Fruit fly (Drosophila melanogaster) whole organism, wandering third instar larva: ENCODE data around the gene CG7914.

Experiments used
- Abd-B ChIP-seq: fragments of >200 bp; optimal IDR thresholded peaks from 2 replicates; lab custom pipeline; 2017; ENCODE audit warnings: missing biosample characterization, missing genetic modification characterization
- CG32264 ChIP-seq: fragments of 200-800 bp; sonication (Bioruptor generic); optimal IDR thresholded peaks from 2 replicates; lab custom pipeline; 2016; ENCODE audit warnings: missing biosample characterization, missing genetic modification characterization
- CrebA ChIP-seq: fragments of 200-800 bp; sonication (Bioruptor generic); optimal IDR thresholded peaks from 2 replicates; lab custom pipeline; 2016; ENCODE audit warnings: missing biosample characterization, mild to moderate bottlenecking, missing genetic modification characterization, borderline replicate concordance
- Dfd ChIP-seq: fragments of >200 bp; optimal IDR thresholded peaks from 2 replicates; lab custom pipeline; 2017; ENCODE audit warnings: missing biosample characterization, missing genetic modification characterization
- Hnf4 ChIP-seq: fragments of 200-800 bp; sonication (Bioruptor generic); optimal IDR thresholded peaks from 2 replicates; lab custom pipeline; 2016; ENCODE audit warnings: missing biosample characterization, mild to moderate bottlenecking, missing genetic modification characterization
- Hr78 ChIP-seq: fragments of >200 bp; optimal IDR thresholded peaks from 2 replicates; lab custom pipeline; 2017; ENCODE audit warnings: missing biosample characterization, missing genetic modification characterization
- Jra ChIP-seq: sonication (Bioruptor generic); optimal IDR thresholded peaks from 2 replicates; lab custom pipeline; 2016; ENCODE audit warnings: missing biosample characterization, missing genetic modification characterization
- Mio ChIP-seq: sonication (Bioruptor generic); optimal IDR thresholded peaks from 2 replicates; lab custom pipeline; 2016; ENCODE audit warnings: missing biosample characterization, missing genetic modification characterization
- N ChIP-seq: fragments of >200 bp; optimal IDR thresholded peaks from 2 replicates; lab custom pipeline; 2018; ENCODE audit warnings: missing biosample characterization, missing external identifiers, missing genetic modification characterization
- OdsH ChIP-seq: fragments of 200-800 bp; sonication (Bioruptor generic); optimal IDR thresholded peaks from 2 replicates; lab custom pipeline; 2016; ENCODE audit warnings: missing biosample characterization, mild to moderate bottlenecking, missing genetic modification characterization
- Rel ChIP-seq, 2 experiments: fragments of 200-800 bp; sonication (Bioruptor generic) in 1 of 2; optimal IDR thresholded peaks; 2 replicates in 1 of 2; 3 replicates in 1 of 2; lab custom pipeline; 2016 to 2019; ENCODE audit warnings: mild to moderate bottlenecking in 2 of 2, missing biosample characterization in 2 of 2, missing genetic modification characterization in 2 of 2, moderate library complexity in 1 of 2
- Sp1 ChIP-seq: fragments of 200-800 bp; sonication (Bioruptor generic); optimal IDR thresholded peaks from 3 replicates; lab custom pipeline; 2019; ENCODE audit warnings: missing biosample characterization, mild to moderate bottlenecking, missing genetic modification characterization, moderate library complexity
- Vsx2 ChIP-seq: fragments of 200-300, 225-300 bp; sonication (Bioruptor generic); optimal IDR thresholded peaks from 2 replicates; lab custom pipeline; 2018; ENCODE audit warnings: missing biosample characterization, missing genetic modification characterization; ENCODE audit not compliant: partially characterized antibody
- br ChIP-seq: fragments of 200-800 bp; sonication (Bioruptor generic); optimal IDR thresholded peaks from 2 replicates; lab custom pipeline; 2016; ENCODE audit warnings: missing biosample characterization, missing genetic modification characterization
- brk ChIP-seq: fragments of 200-800 bp; sonication (Bioruptor generic); optimal IDR thresholded peaks from 2 replicates; lab custom pipeline; 2016; ENCODE audit warnings: missing biosample characterization, mild to moderate bottlenecking, missing genetic modification characterization
- dl ChIP-seq, 2 experiments: fragments of 175-275, 200-275 bp in 1 of 2; fragments of 200-275 bp in 1 of 2; sonication (Bioruptor generic); optimal IDR thresholded peaks; lab custom pipeline; 2018; ENCODE audit warnings: mild to moderate bottlenecking in 2 of 2, missing biosample characterization in 2 of 2, missing genetic modification characterization in 2 of 2, moderate library complexity in 2 of 2; ENCODE audit not compliant: partially characterized antibody in 2 of 2, insufficient read depth in 1 of 2
- dmrt93B ChIP-seq: fragments of 200-800 bp; sonication (Bioruptor generic); optimal IDR thresholded peaks from 2 replicates; lab custom pipeline; 2018; ENCODE audit warnings: missing biosample characterization, mild to moderate bottlenecking, missing genetic modification characterization
- dsf ChIP-seq: sonication (Bioruptor generic); optimal IDR thresholded peaks from 2 replicates; lab custom pipeline; 2016; ENCODE audit warnings: missing biosample characterization, missing genetic modification characterization, borderline replicate concordance
- ey ChIP-seq: fragments of 200-800 bp; sonication (Bioruptor generic); optimal IDR thresholded peaks from 2 replicates; lab custom pipeline; 2016; ENCODE audit warnings: missing biosample characterization, missing genetic modification characterization
- foxo ChIP-seq, 2 experiments: fragments of 200-800 bp; sonication (Bioruptor generic); optimal IDR thresholded peaks; 2 replicates in 1 of 2; 3 replicates in 1 of 2; lab custom pipeline; 2016 to 2017; ENCODE audit warnings: missing biosample characterization in 2 of 2, missing genetic modification characterization in 2 of 2
- fru ChIP-seq: fragments of 200-800 bp; sonication (Bioruptor generic); optimal IDR thresholded peaks from 3 replicates; lab custom pipeline; 2016; ENCODE audit warnings: missing biosample characterization, mild to moderate bottlenecking, missing genetic modification characterization
- h ChIP-seq: fragments of 200-800 bp; sonication (Bioruptor generic); optimal IDR thresholded peaks from 3 replicates; lab custom pipeline; 2016; ENCODE audit warnings: missing biosample characterization, mild to moderate bottlenecking, missing genetic modification characterization
- jim ChIP-seq: fragments of 175-275, 200-325 bp; sonication (Bioruptor generic); optimal IDR thresholded peaks from 2 replicates; lab custom pipeline; 2016; ENCODE audit warnings: missing biosample characterization, mild to moderate bottlenecking, missing genetic modification characterization
- pan ChIP-seq: fragments of >200 bp; optimal IDR thresholded peaks from 2 replicates; lab custom pipeline; 2017
- psq ChIP-seq: fragments of 200-800 bp; sonication (Bioruptor generic); optimal IDR thresholded peaks from 3 replicates; lab custom pipeline; 2017; ENCODE audit warnings: missing biosample characterization, mild to moderate bottlenecking, missing genetic modification characterization, moderate library complexity
- rgr ChIP-seq: fragments of 200-800 bp; sonication (Bioruptor generic); optimal IDR thresholded peaks from 3 replicates; lab custom pipeline; 2016; ENCODE audit warnings: missing biosample characterization, mild to moderate bottlenecking, missing genetic modification characterization
- sv ChIP-seq: fragments of 200-800 bp; sonication (Bioruptor generic); optimal IDR thresholded peaks from 3 replicates; lab custom pipeline; 2016; ENCODE audit warnings: missing biosample characterization, missing genetic modification characterization
- tai ChIP-seq: sonication (Bioruptor generic); optimal IDR thresholded peaks from 2 replicates; lab custom pipeline; 2016; ENCODE audit warnings: missing biosample characterization, missing genetic modification characterization
- usp ChIP-seq: fragments of >200 bp; optimal IDR thresholded peaks from 2 replicates; lab custom pipeline; 2017; ENCODE audit warnings: missing biosample characterization, missing genetic modification characterization
- woc ChIP-seq: sonication (Bioruptor generic); optimal IDR thresholded peaks from 2 replicates; lab custom pipeline; 2016; ENCODE audit warnings: missing biosample characterization, mild to moderate bottlenecking, missing genetic modification characterization

CG7914 gene

DNA sequence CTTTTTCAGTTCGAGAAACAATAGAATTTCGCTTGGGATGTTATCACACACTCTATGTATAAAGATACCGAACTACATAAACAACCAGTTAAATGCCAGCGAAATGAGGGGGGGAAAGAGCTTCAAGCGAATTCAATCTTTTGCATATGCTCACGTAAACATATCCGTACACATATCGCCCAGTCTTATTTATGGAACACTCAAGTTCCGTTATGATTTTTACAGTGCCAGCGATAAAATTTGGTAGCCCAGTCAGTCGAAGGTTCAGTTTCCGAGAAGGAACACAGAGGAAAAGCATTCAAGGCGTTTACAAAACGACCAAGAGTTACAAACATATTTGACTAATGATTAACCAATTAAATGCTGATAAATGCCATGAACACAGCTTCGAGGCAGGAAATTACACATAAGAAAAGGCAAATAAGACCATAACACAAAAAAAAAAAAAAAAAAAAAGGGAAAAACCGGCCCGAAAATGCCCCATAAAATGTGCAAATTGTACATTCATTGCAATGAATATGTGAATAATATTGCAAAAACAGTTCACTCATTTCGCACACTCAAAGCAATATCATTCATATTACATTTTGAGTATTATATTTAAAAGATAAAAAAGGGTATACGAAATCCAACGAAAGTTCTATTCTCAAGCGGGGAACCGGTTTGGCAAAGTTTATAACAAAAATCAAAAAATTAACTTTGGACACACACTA is 44.3 kb downstream of the CG7914 start:
- TF ChIP-seq brk (GFP tag; lab: Kevin White, UChicago) (no peak), CrebA (peak; percentile 46), usp (no peak), woc (peak; percentile 26), OdsH (GFP tag; lab: Kevin White, UChicago) (peak; percentile 13), fru (peak; percentile 58), psq (GFP tag; lab: Kevin White, UChicago) (peak; percentile 16), ey (GFP tag; lab: Kevin White, UChicago) (peak; percentile 29), Rel (GFP tag; optimal IDR thresholded peaks at IDR 0.05; lab: Kevin White, UChicago) (no peak), Rel (tag; optimal IDR thresholded peaks at IDR 0.05; lab: Kevin White, UChicago) (peak; percentile 24), dmrt93B (GFP tag; lab: Kevin White, UChicago) (no peak), br (GFP tag; lab: Kevin White, UChicago) (peak; percentile 35)

dm6 chrX:19147939-19148641 is 45.2 kb downstream of the CG7914 start:
- TF ChIP-seq Rel (GFP tag; optimal IDR thresholded peaks at IDR 0.05; lab: Kevin White, UChicago) (no peak), Rel (tag; optimal IDR thresholded peaks at IDR 0.05; lab: Kevin White, UChicago) (no peak), fru (no peak), Jra (peak; percentile 26), h (GFP tag; lab: Kevin White, UChicago) (peak; percentile 4), dl (GFP tag; optimal IDR thresholded peaks at IDR 0.05; lab: Kevin White, UChicago; ENCODE audit: insufficient read depth in 1 of 2, partially characterized antibody in 2 of 2) (no peak), psq (GFP tag; lab: Kevin White, UChicago) (peak; percentile 6), brk (GFP tag; lab: Kevin White, UChicago) (no peak), usp (no peak), rgr (GFP tag; lab: Kevin White, UChicago) (no peak), Sp1 (GFP tag; lab: Kevin White, UChicago) (no peak), Mio (no peak), dsf (GFP tag; lab: Kevin White, UChicago) (no peak), sv (no peak), pan (lab: Kevin White, UChicago) (no peak), foxo (GFP tag; optimal IDR thresholded peaks at IDR 0.05; lab: Kevin White, UChicago) (no peak), Hnf4 (no peak), OdsH (GFP tag; lab: Kevin White, UChicago) (no peak), ey (GFP tag; lab: Kevin White, UChicago) (no peak), Abd-B (GFP tag; lab: Kevin White, UChicago) (no peak), N (GFP tag; lab: Kevin White, UChicago) (no peak), Vsx2 (GFP tag; lab: Kevin White, UChicago) (peak; percentile 39), jim (GFP tag; lab: Kevin White, UChicago) (no peak), dmrt93B (GFP tag; lab: Kevin White, UChicago) (no peak)

DNA sequence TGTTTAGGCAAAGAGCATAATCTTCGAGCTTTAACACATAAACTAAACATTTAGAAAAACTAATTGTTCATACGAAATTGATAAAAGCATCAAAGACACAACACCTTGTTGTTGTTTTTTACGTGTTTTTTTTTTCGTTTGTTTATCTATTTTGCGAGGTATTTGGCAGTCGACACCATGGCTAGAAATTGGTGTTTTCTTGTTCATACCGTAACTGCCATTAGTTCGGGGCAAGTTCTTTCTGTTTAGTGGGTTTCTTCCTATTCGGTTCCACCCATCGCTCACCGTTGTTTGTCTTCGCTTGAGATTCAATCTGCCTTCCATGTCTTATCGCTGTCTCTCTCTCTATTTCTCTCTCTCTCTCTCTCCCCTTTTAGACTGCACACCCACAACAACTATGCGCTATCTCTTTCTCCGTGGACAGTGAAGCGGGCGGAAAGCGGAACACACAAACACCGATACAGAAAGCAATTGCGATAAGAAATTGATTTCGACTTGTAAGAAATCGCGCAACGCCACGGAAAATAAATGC is 46.8 kb downstream of the CG7914 start:
- TF ChIP-seq br (GFP tag; lab: Kevin White, UChicago) (no peak), h (GFP tag; lab: Kevin White, UChicago) (peak; percentile 36), foxo (GFP tag; optimal IDR thresholded peaks at IDR 0.05; lab: Kevin White, UChicago) (peak in 1 of 2 experiments; percentile 48), dsf (GFP tag; lab: Kevin White, UChicago) (no peak), OdsH (GFP tag; lab: Kevin White, UChicago) (peak; percentile 4), psq (GFP tag; lab: Kevin White, UChicago) (peak; percentile 43), Dfd (GFP tag; lab: Kevin White, UChicago) (no peak), woc (peak; percentile 38), CG32264 (GFP tag; lab: Kevin White, UChicago) (no peak), Hr78 (GFP tag; lab: Kevin White, UChicago) (no peak), brk (GFP tag; lab: Kevin White, UChicago) (no peak), dl (GFP tag; optimal IDR thresholded peaks at IDR 0.05; lab: Kevin White, UChicago; ENCODE audit: insufficient read depth in 1 of 2, partially characterized antibody in 2 of 2) (no peak), tai (GFP tag; lab: Kevin White, UChicago) (no peak), ey (GFP tag; lab: Kevin White, UChicago) (peak; percentile 36), rgr (GFP tag; lab: Kevin White, UChicago) (peak; percentile 39), fru (peak; percentile 43), Rel (GFP tag; optimal IDR thresholded peaks at IDR 0.05; lab: Kevin White, UChicago) (no peak), Rel (tag; optimal IDR thresholded peaks at IDR 0.05; lab: Kevin White, UChicago) (peak; percentile 67)
